Worm (Caenorhabditis elegans) whole organism, L1 larva: Measurements from ENCODE around the gene B0250.18.

ENCODE experiments used
- C04F5.9 ChIP-seq: sonication (generic microtip); optimal IDR thresholded peaks from 2 replicates; lab custom pipeline; 2016; ENCODE audit warnings: missing genetic modification characterization, missing compliant biosample characterization
- C16A3.4 ChIP-seq: fragments of 150-350 bp; optimal IDR thresholded peaks from 2 replicates; lab custom pipeline; 2014; ENCODE audit warnings: missing biosample characterization, missing genetic modification characterization
- C34B4.2 ChIP-seq: sonication (generic microtip); optimal IDR thresholded peaks from 2 replicates; lab custom pipeline; 2017; ENCODE audit warnings: mild to moderate bottlenecking, missing genetic modification characterization, missing compliant biosample characterization
- aha-1 ChIP-seq: fragments of 150-350 bp; optimal IDR thresholded peaks from 2 replicates; lab custom pipeline; 2014; ENCODE audit warnings: missing biosample characterization, missing genetic modification characterization
- alr-1 ChIP-seq: fragments of 200-800 bp; sonication (Bioruptor generic); optimal IDR thresholded peaks from 2 replicates; lab custom pipeline; 2018; ENCODE audit warnings: borderline replicate concordance, mild to moderate bottlenecking, missing genetic modification characterization, missing compliant biosample characterization
- ceh-63 ChIP-seq: fragments of 200-800 bp; sonication (Bioruptor generic); optimal IDR thresholded peaks from 2 replicates; lab custom pipeline; 2018; ENCODE audit warnings: mild to moderate bottlenecking, missing genetic modification characterization, missing compliant biosample characterization
- ceh-88 ChIP-seq: fragments of 200-800 bp; sonication (Bioruptor generic); IDR thresholded peaks from 2 replicates; pipeline ENCODE4 v1.3.6; 2022; ENCODE audit warnings: missing genetic modification characterization, missing compliant biosample characterization
- dpl-1 ChIP-seq, 3 experiments: fragments of 150-350 bp in 2 of 3; sonication (generic microtip) in 1 of 3; optimal IDR thresholded peaks; 2 replicates each; lab custom pipeline; 2014 to 2017; ENCODE audit warnings: missing biosample characterization in 3 of 3, missing genetic modification characterization in 3 of 3, missing genetic modification reagents in 3 of 3
- dsc-1 ChIP-seq: sonication (generic microtip); optimal IDR thresholded peaks from 2 replicates; lab custom pipeline; 2016; ENCODE audit warnings: mild to moderate bottlenecking, missing genetic modification characterization, missing compliant biosample characterization
- efl-1 ChIP-seq, 4 experiments: fragments of 150-350 bp; optimal IDR thresholded peaks in 3 of 4; peaks in 1 of 4; 1 replicate in 1 of 4; 2 replicates in 3 of 4; lab custom pipeline; 2014; ENCODE audit warnings: missing biosample characterization in 2 of 4, missing genetic modification characterization in 2 of 4, missing genetic modification reagents in 2 of 4
- efl-3 ChIP-seq: fragments of 200-800 bp; sonication (Bioruptor generic); optimal IDR thresholded peaks from 2 replicates; lab custom pipeline; 2018; ENCODE audit warnings: mild to moderate bottlenecking, missing genetic modification characterization, missing compliant biosample characterization
- egl-13 ChIP-seq: sonication (generic microtip); optimal IDR thresholded peaks from 2 replicates; lab custom pipeline; 2016; ENCODE audit warnings: missing genotype, missing genetic modification reagents, missing genetic modification characterization, missing compliant biosample characterization
- elt-3 ChIP-seq, 6 experiments: fragments of 150-350 bp in 1 of 6; sonication (generic microtip); optimal IDR thresholded peaks; 2 replicates each; lab custom pipeline; 2017 to 2018; ENCODE audit warnings: missing biosample characterization in 6 of 6, missing genetic modification characterization in 6 of 6, inconsistent platforms in 1 of 6
- fkh-4 ChIP-seq: sonication (generic microtip); optimal IDR thresholded peaks from 2 replicates; lab custom pipeline; 2016; ENCODE audit warnings: missing compliant biosample characterization, missing genetic modification characterization, borderline replicate concordance
- hlh-17 ChIP-seq: fragments of 200-800 bp; sonication (Bioruptor generic); optimal IDR thresholded peaks from 2 replicates; lab custom pipeline; 2018; ENCODE audit warnings: missing genetic modification characterization, mild to moderate bottlenecking, missing compliant biosample characterization, moderate library complexity, borderline replicate concordance
- hlh-4 ChIP-seq: sonication (generic microtip); optimal IDR thresholded peaks from 2 replicates; lab custom pipeline; 2016; ENCODE audit warnings: mild to moderate bottlenecking, missing genetic modification characterization, missing compliant biosample characterization
- irx-1 ChIP-seq: sonication (generic microtip); optimal IDR thresholded peaks from 2 replicates; lab custom pipeline; 2016; ENCODE audit warnings: missing genetic modification characterization, missing compliant biosample characterization
- isw-1 ChIP-seq: fragments of 200-800 bp; sonication (Bioruptor generic); IDR thresholded peaks from 2 replicates; pipeline ENCODE4 v1.3.6; 2022; ENCODE audit warnings: missing genetic modification characterization, missing compliant biosample characterization
- lin-13 ChIP-seq: fragments of 150-350 bp; optimal IDR thresholded peaks from 2 replicates; lab custom pipeline; 2014; ENCODE audit warnings: missing biosample characterization, missing genetic modification reagents, missing genetic modification characterization
- lin-14 ChIP-seq: fragments of 200-800 bp; sonication (Bioruptor generic); optimal IDR thresholded peaks from 2 replicates; lab custom pipeline; 2018; ENCODE audit warnings: mild to moderate bottlenecking, missing genetic modification characterization, moderate library complexity, missing compliant biosample characterization
- lin-15B ChIP-seq: fragments of 150-350 bp; sonication (generic microtip); optimal IDR thresholded peaks from 3 replicates; lab custom pipeline; 2014; ENCODE audit warnings: missing biosample characterization, missing genetic modification characterization
- lin-39 ChIP-seq: fragments of 150-350 bp; optimal IDR thresholded peaks from 2 replicates; lab custom pipeline; 2014; ENCODE audit warnings: missing biosample characterization, missing genetic modification reagents, missing genetic modification characterization
- lsy-2 ChIP-seq, 2 experiments: fragments of 150-350 bp; optimal IDR thresholded peaks; 2 replicates each; lab custom pipeline; 2014; ENCODE audit warnings: missing biosample characterization in 2 of 2, missing genetic modification characterization in 2 of 2
- mab-9 ChIP-seq: fragments of 200-800 bp; sonication (Bioruptor generic); IDR thresholded peaks from 2 replicates; pipeline ENCODE4 v1.3.6; 2022; ENCODE audit warnings: missing genetic modification reagents, missing genetic modification characterization, missing compliant biosample characterization
- mdl-1 ChIP-seq, 2 experiments: fragments of 150-350 bp; optimal IDR thresholded peaks; 2 replicates each; lab custom pipeline; 2014 to 2017; ENCODE audit warnings: missing biosample characterization in 2 of 2, missing genetic modification characterization in 2 of 2, inconsistent platforms in 1 of 2
- mef-2 ChIP-seq: fragments of 150-350 bp; optimal IDR thresholded peaks from 2 replicates; lab custom pipeline; 2014; ENCODE audit warnings: missing biosample characterization, missing genetic modification characterization
- mep-1 ChIP-seq: fragments of 150-350 bp; optimal IDR thresholded peaks from 2 replicates; lab custom pipeline; 2014; ENCODE audit warnings: missing biosample characterization, missing genetic modification characterization
- nhr-28 ChIP-seq: fragments of 150-350 bp; optimal IDR thresholded peaks from 2 replicates; lab custom pipeline; 2014; ENCODE audit warnings: missing biosample characterization, missing genetic modification characterization
- nhr-71 ChIP-seq: sonication (generic microtip); optimal IDR thresholded peaks from 2 replicates; lab custom pipeline; 2016; ENCODE audit warnings: mild to moderate bottlenecking, missing genetic modification characterization, moderate library complexity, missing compliant biosample characterization
- nhr-76 ChIP-seq: sonication (generic microtip); optimal IDR thresholded peaks from 2 replicates; lab custom pipeline; 2017; ENCODE audit warnings: missing biosample characterization, missing genetic modification characterization
- nhr-77 ChIP-seq: fragments of 150-350 bp; optimal IDR thresholded peaks from 2 replicates; lab custom pipeline; 2014; ENCODE audit warnings: missing biosample characterization, missing genetic modification characterization
- nhr-84 ChIP-seq: sonication (generic microtip); optimal IDR thresholded peaks from 2 replicates; lab custom pipeline; 2017; ENCODE audit warnings: missing biosample characterization, missing genetic modification characterization
- rnt-1 ChIP-seq: sonication (generic microtip); optimal IDR thresholded peaks from 2 replicates; lab custom pipeline; 2016; ENCODE audit warnings: mild to moderate bottlenecking, missing genetic modification characterization, moderate library complexity, missing compliant biosample characterization
- snu-23 ChIP-seq: sonication (generic microtip); optimal IDR thresholded peaks from 2 replicates; lab custom pipeline; 2016; ENCODE audit warnings: missing genetic modification characterization, missing compliant biosample characterization
- sptf-1 ChIP-seq: fragments of 150-350 bp; optimal IDR thresholded peaks from 2 replicates; lab custom pipeline; 2014; ENCODE audit warnings: missing biosample characterization, missing genetic modification characterization
- sup-37 ChIP-seq: fragments of 200-800 bp; sonication (Bioruptor generic); optimal IDR thresholded peaks from 2 replicates; lab custom pipeline; 2018; ENCODE audit warnings: mild to moderate bottlenecking, missing genetic modification characterization, missing compliant biosample characterization
- tlp-1 ChIP-seq: fragments of 150-350 bp; optimal IDR thresholded peaks from 2 replicates; lab custom pipeline; 2014; ENCODE audit warnings: missing biosample characterization, missing genetic modification characterization
- unc-130 ChIP-seq: fragments of 150-350 bp; optimal IDR thresholded peaks from 2 replicates; lab custom pipeline; 2017; ENCODE audit warnings: missing biosample characterization, missing genetic modification characterization, inconsistent platforms
- unc-98 ChIP-seq: fragments of 200-800 bp; sonication (Bioruptor generic); IDR thresholded peaks from 2 replicates; pipeline ENCODE4 v1.3.6; 2022; ENCODE audit warnings: missing genetic modification characterization, missing compliant biosample characterization
- vab-15 ChIP-seq: sonication (generic microtip); optimal IDR thresholded peaks from 2 replicates; lab custom pipeline; 2017; ENCODE audit warnings: missing genotype, mild to moderate bottlenecking, missing genetic modification characterization, missing compliant biosample characterization
- xbp-1 ChIP-seq: sonication (generic microtip); optimal IDR thresholded peaks from 2 replicates; lab custom pipeline; 2016; ENCODE audit warnings: missing genetic modification characterization, missing compliant biosample characterization
- zip-4 ChIP-seq: fragments of 200-800 bp; sonication (Bioruptor generic); optimal IDR thresholded peaks from 2 replicates; lab custom pipeline; 2018; ENCODE audit warnings: mild to moderate bottlenecking, missing genetic modification characterization, moderate library complexity, missing compliant biosample characterization
- ztf-11 ChIP-seq, 2 experiments: sonication (generic microtip); optimal IDR thresholded peaks; 2 replicates each; lab custom pipeline; 2016 to 2017; ENCODE audit warnings: missing genetic modification characterization in 2 of 2, missing biosample characterization in 1 of 2, missing compliant biosample characterization in 1 of 2

Gene B0250.18

ce11 chrV:20486549-20486948 is 25.8 kb upstream of the B0250.18 start (continued):
- no peak for TF ChIP-seq fkh-4 (tag; lab: Kevin White, UChicago)
- no peak for TF ChIP-seq nhr-28

- no peak for TF ChIP-seq lin-15B (tag; lab: Kevin White, UChicago)
- no peak for TF ChIP-seq efl-1 (optimal IDR thresholded peaks at IDR 0.05; lab: Kevin White, UChicago)
- no peak for TF ChIP-seq efl-1 (GFP tag; optimal IDR thresholded peaks at IDR 0.05 in 1 of 2; lab: Kevin White, UChicago)
- TF ChIP-seq egl-13 (tag; lab: Kevin White, UChicago) = no peak
- TF ChIP-seq nhr-71 (tag; lab: Kevin White, UChicago) = no peak
- TF ChIP-seq isw-1 (GFP tag; lab: Robert Waterston, UW) = no peak
- TF ChIP-seq mep-1 (tag; lab: Kevin White, UChicago) = no peak
- no peak for TF ChIP-seq vab-15 (tag; lab: Kevin White, UChicago)
- TF ChIP-seq ceh-88 = no peak
- TF ChIP-seq hlh-17 (GFP tag; lab: Kevin White, UChicago) = no peak
- no peak for TF ChIP-seq unc-130 (tag; lab: Kevin White, UChicago)
- TF ChIP-seq mef-2 (tag; lab: Kevin White, UChicago) = no peak
- TF ChIP-seq fkh-4 (tag; lab: Kevin White, UChicago) = no peak
- no peak for TF ChIP-seq dsc-1 (tag; lab: Kevin White, UChicago)
- TF ChIP-seq dpl-1 (GFP tag; optimal IDR thresholded peaks at IDR 0.05; lab: Kevin White, UChicago) = no peak
- no peak for TF ChIP-seq ceh-63
Observed at ce11 chrV:20485285-20485684, 24.6 kb upstream of the B0250.18 start, which contains the start of gene dhcr-7. Gene dhcr-7 (minus strand): TSS chrV:20485385.

ce11 chrV:20480790-20481189 is 20.1 kb upstream of the B0250.18 start:
- TF ChIP-seq fkh-4 (tag; lab: Kevin White, UChicago) = no peak
- TF ChIP-seq ceh-63 = no peak
- TF ChIP-seq sptf-1 (tag; lab: Kevin White, UChicago) = no peak
- TF ChIP-seq nhr-84 (tag; lab: Kevin White, UChicago) = no peak
- no peak for TF ChIP-seq lin-39
- no peak for TF ChIP-seq C34B4.2 (tag; lab: Kevin White, UChicago)
- no peak for TF ChIP-seq rnt-1 (tag; lab: Kevin White, UChicago)
- TF ChIP-seq, all 84 proteins: peak for 0

- TF ChIP-seq efl-3 (GFP tag; lab: Kevin White, UChicago) (no peak), ztf-11 (tag; optimal IDR thresholded peaks at IDR 0.05; lab: Kevin White, UChicago) (no peak), C04F5.9 (tag; lab: Kevin White, UChicago) (no peak), xbp-1 (tag; lab: Kevin White, UChicago) (peak; percentile 59), hlh-17 (GFP tag; lab: Kevin White, UChicago) (no peak), vab-15 (tag; lab: Kevin White, UChicago) (no peak), zip-4 (GFP tag; lab: Kevin White, UChicago) (no peak), sup-37 (GFP tag; lab: Kevin White, UChicago) (no peak), snu-23 (GFP tag; lab: Kevin White, UChicago) (peak; percentile 79), nhr-76 (tag; lab: Kevin White, UChicago) (no peak), lin-14 (GFP tag; lab: Kevin White, UChicago) (no peak), fkh-4 (tag; lab: Kevin White, UChicago) (no peak), hlh-4 (tag; lab: Kevin White, UChicago) (no peak), dsc-1 (tag; lab: Kevin White, UChicago) (peak; percentile 57), unc-130 (tag; lab: Kevin White, UChicago) (peak; percentile 42), alr-1 (no peak), mdl-1 (tag; optimal IDR thresholded peaks at IDR 0.05; lab: Kevin White, UChicago) (no peak), aha-1 (no peak), nhr-84 (tag; lab: Kevin White, UChicago) (no peak), lin-13 (GFP tag; lab: Kevin White, UChicago) (peak; percentile 28), dpl-1 (GFP tag; optimal IDR thresholded peaks at IDR 0.05; lab: Kevin White, UChicago) (peak; percentile 55 to 67 (median 63)), lsy-2 (tag; optimal IDR thresholded peaks at IDR 0.05; lab: Kevin White, UChicago) (peak; percentile 33 to 86), tlp-1 (tag; lab: Kevin White, UChicago) (no peak), elt-3 (tag; optimal IDR thresholded peaks at IDR 0.05; lab: Kevin White, UChicago) (peak in 1 of 6 experiments; percentile 51), C16A3.4 (tag; lab: Kevin White, UChicago) (peak; percentile 67), nhr-28 (no peak), unc-98 (GFP tag; lab: Robert Waterston, UW) (no peak), mab-9 (GFP tag; lab: Robert Waterston, UW) (no peak), irx-1 (tag; lab: Kevin White, UChicago) (no peak), nhr-77 (tag; lab: Kevin White, UChicago) (peak; percentile 14), ceh-63 (no peak)
Observed at ce11 chrV:20479013-20479739, 18.5 kb upstream of the B0250.18 start, which contains the start of the genes calf-1 and rpl-2. Gene calf-1 (minus strand): TSS chrV:20479089. Gene rpl-2 (plus strand): TSS chrV:20479689.
